Fruit fly (Drosophila melanogaster) whole organism, embryonic: ENCODE measurements around the gene CG32983.

Experiments used
- Awh ChIP-seq: fragments of 200-800 bp; sonication (Bioruptor generic); IDR thresholded peaks from 2 replicates; pipeline ENCODE4, ENCODE4 v1.3.6; 2022; ENCODE audit warnings: missing biosample characterization, missing genetic modification characterization
- C15 ChIP-seq: fragments of 200-800 bp; sonication (Bioruptor generic); IDR thresholded peaks from 3 replicates; pipeline ENCODE4 v1.3.6; 2022; ENCODE audit warnings: missing biosample characterization, missing genetic modification characterization
- CG11456 ChIP-seq: fragments of 200-800 bp; sonication (Bioruptor generic); IDR thresholded peaks from 3 replicates; pipeline ENCODE4 v1.3.6; 2022; ENCODE audit warnings: missing biosample characterization, missing genetic modification characterization
- CG11696 ChIP-seq: fragments of 200-800 bp; sonication (Bioruptor generic); IDR thresholded peaks from 2 replicates; pipeline ENCODE4 v1.3.6; 2022; ENCODE audit warnings: missing biosample characterization, missing genetic modification characterization
- CG14710 ChIP-seq: fragments of 200-800 bp; sonication (Bioruptor generic); optimal IDR thresholded peaks from 3 replicates; lab custom pipeline; 2019; ENCODE audit warnings: missing biosample characterization, mild to moderate bottlenecking, missing genetic modification characterization, moderate library complexity
- CG15479 ChIP-seq: fragments of 200-800 bp; sonication (Bioruptor generic); optimal IDR thresholded peaks from 3 replicates; lab custom pipeline; 2019; ENCODE audit warnings: missing biosample characterization, mild to moderate bottlenecking, missing genetic modification characterization, moderate library complexity
- CG17912 ChIP-seq: fragments of 200-800 bp; sonication (Bioruptor generic); optimal IDR thresholded peaks from 2 replicates; lab custom pipeline; 2018; ENCODE audit warnings: missing biosample characterization, mild to moderate bottlenecking, missing genetic modification characterization
- CG18262 ChIP-seq: fragments of 200-800 bp; optimal IDR thresholded peaks from 3 replicates; lab custom pipeline; 2019; ENCODE audit warnings: missing biosample characterization, mild to moderate bottlenecking, missing genetic modification characterization, moderate library complexity
- CG3065 ChIP-seq: fragments of 200-800 bp; sonication (Bioruptor generic); optimal IDR thresholded peaks from 2 replicates; lab custom pipeline; 2016; ENCODE audit warnings: missing biosample characterization, missing genetic modification characterization
- CG33213 ChIP-seq: fragments of 200-800 bp; sonication (Bioruptor generic); optimal IDR thresholded peaks from 3 replicates; lab custom pipeline; 2016; ENCODE audit warnings: missing biosample characterization, missing genetic modification characterization
- CG3847 ChIP-seq: fragments of 200-800 bp; sonication (Bioruptor generic); IDR thresholded peaks from 2 replicates; pipeline ENCODE4 v1.3.6; 2022; ENCODE audit warnings: missing biosample characterization, missing genetic modification characterization
- CG4424 ChIP-seq: fragments of 200-800 bp; sonication (Bioruptor generic); optimal IDR thresholded peaks from 3 replicates; lab custom pipeline; 2016; ENCODE audit warnings: missing biosample characterization, missing genetic modification characterization
- CG4707 ChIP-seq: fragments of 200-800 bp; sonication (Bioruptor generic); optimal IDR thresholded peaks from 2 replicates; lab custom pipeline; 2018; ENCODE audit warnings: missing biosample characterization, mild to moderate bottlenecking, missing genetic modification characterization, moderate library complexity
- CG8478 ChIP-seq: fragments of >200 bp; optimal IDR thresholded peaks from 2 replicates; lab custom pipeline; 2018
- CG8765 ChIP-seq: fragments of 200-800 bp; sonication (Bioruptor generic); IDR thresholded peaks from 2 replicates; pipeline ENCODE4 v1.3.6; 2022; ENCODE audit warnings: missing biosample characterization, missing genetic modification characterization
- Chrac-16 ChIP-seq: fragments of 200-800 bp; sonication (Bioruptor generic); optimal IDR thresholded peaks from 3 replicates; lab custom pipeline; 2016; ENCODE audit warnings: missing biosample characterization, missing genetic modification characterization
- D ChIP-seq, 2 experiments: fragments of 200-800 bp in 1 of 2; fragments of >200 bp in 1 of 2; sonication (Bioruptor generic) in 1 of 2; optimal IDR thresholded peaks; 2 replicates in 1 of 2; 3 replicates in 1 of 2; lab custom pipeline; 2017; ENCODE audit warnings: mild to moderate bottlenecking in 1 of 2, missing biosample characterization in 1 of 2, missing genetic modification characterization in 1 of 2, missing genetic modification reagents in 1 of 2
- Deaf1 ChIP-seq: fragments of 200-800 bp; optimal IDR thresholded peaks from 3 replicates; lab custom pipeline; 2019; ENCODE audit warnings: missing biosample characterization, mild to moderate bottlenecking, missing genetic modification characterization, moderate library complexity
- Dip3 ChIP-seq: fragments of 200-800 bp; sonication (Bioruptor generic); optimal IDR thresholded peaks from 3 replicates; lab custom pipeline; 2016; ENCODE audit warnings: missing biosample characterization, missing genetic modification characterization
- Eip74EF ChIP-seq, 2 experiments: fragments of 200-800 bp in 1 of 2; fragments of >200 bp in 1 of 2; sonication (Bioruptor generic) in 1 of 2; optimal IDR thresholded peaks; 2 replicates each; lab custom pipeline; 2017 to 2019; ENCODE audit warnings: missing biosample characterization in 2 of 2, missing genetic modification characterization in 2 of 2, mild to moderate bottlenecking in 1 of 2, moderate library complexity in 1 of 2
- Ets65A ChIP-seq: fragments of 200-800 bp; sonication (Bioruptor generic); peaks from one replicate; lab custom pipeline; 2016; ENCODE audit warnings: missing biosample characterization, missing genetic modification characterization
- Fer1 ChIP-seq: fragments of 200-800 bp; sonication (Bioruptor generic); optimal IDR thresholded peaks from 2 replicates; lab custom pipeline; 2017; ENCODE audit warnings: missing biosample characterization, mild to moderate bottlenecking, missing genetic modification characterization
- HLH3B ChIP-seq: fragments of 200-800 bp; sonication (Bioruptor generic); IDR thresholded peaks from 2 replicates; pipeline ENCODE4 v1.3.6; 2022; ENCODE audit warnings: missing biosample characterization, missing genetic modification characterization
- HLHmδ ChIP-seq: fragments of 200-800 bp; sonication (Bioruptor generic); optimal IDR thresholded peaks from 2 replicates; lab custom pipeline; 2018; ENCODE audit warnings: missing biosample characterization, mild to moderate bottlenecking, missing genetic modification characterization, moderate library complexity
- NfI ChIP-seq: fragments of 200-800 bp; sonication (Bioruptor generic); optimal IDR thresholded peaks from 3 replicates; lab custom pipeline; 2018; ENCODE audit warnings: missing biosample characterization, mild to moderate bottlenecking, missing genetic modification characterization, moderate library complexity
- Poxn ChIP-seq: fragments of 200-800 bp; sonication (Bioruptor generic); IDR thresholded peaks from 2 replicates; pipeline ENCODE4 v1.3.6; 2022; ENCODE audit warnings: missing biosample characterization, missing genetic modification characterization
- amos ChIP-seq: fragments of 200-800 bp; sonication (Bioruptor generic); IDR thresholded peaks from 2 replicates; pipeline ENCODE4 v1.3.6; 2022; ENCODE audit warnings: missing biosample characterization, missing genetic modification characterization; ENCODE audit not compliant: partially characterized antibody
- ara ChIP-seq: fragments of 200-800 bp; sonication (Bioruptor generic); IDR thresholded peaks from 2 replicates; pipeline ENCODE4 v1.3.6; 2022; ENCODE audit warnings: missing biosample characterization, missing genetic modification characterization
- ash1 ChIP-seq: fragments of 200-800 bp; sonication (Bioruptor generic); optimal IDR thresholded peaks from 2 replicates; lab custom pipeline; 2018; ENCODE audit warnings: missing biosample characterization, mild to moderate bottlenecking, missing genetic modification characterization
- cad ChIP-seq: fragments of >200 bp; optimal IDR thresholded peaks from 2 replicates; lab custom pipeline; 2017; ENCODE audit warnings: missing biosample characterization, missing genetic modification characterization
- corto ChIP-seq: fragments of 200-800 bp; sonication (Bioruptor generic); optimal IDR thresholded peaks from 2 replicates; lab custom pipeline; 2016; ENCODE audit warnings: missing biosample characterization, mild to moderate bottlenecking, missing genetic modification characterization, moderate library complexity
- gsb-n ChIP-seq: fragments of 200-800 bp; sonication (Bioruptor generic); optimal IDR thresholded peaks from 3 replicates; lab custom pipeline; 2018; ENCODE audit warnings: missing biosample characterization, mild to moderate bottlenecking, missing genetic modification characterization
- lab ChIP-seq: fragments of 200-800 bp; sonication (Bioruptor generic); optimal IDR thresholded peaks from 3 replicates; lab custom pipeline; 2017; ENCODE audit warnings: missing biosample characterization, missing genetic modification characterization, mild to moderate bottlenecking, moderate library complexity, missing genetic modification reagents
- mld ChIP-seq: fragments of 200-800 bp; sonication (Bioruptor generic); IDR thresholded peaks from 3 replicates; pipeline ENCODE4 v1.3.6; 2022; ENCODE audit warnings: missing biosample characterization, missing genetic modification characterization; ENCODE audit not compliant: partially characterized antibody
- nerfin-2 ChIP-seq: fragments of 200-800 bp; sonication (Bioruptor generic); IDR thresholded peaks from 2 replicates; pipeline ENCODE4 v1.3.6; 2022; ENCODE audit warnings: missing biosample characterization, missing genetic modification characterization; ENCODE audit not compliant: partially characterized antibody
- pb ChIP-seq: fragments of 200-800 bp; sonication (Bioruptor generic); optimal IDR thresholded peaks from 3 replicates; lab custom pipeline; 2016; ENCODE audit warnings: missing biosample characterization, missing genetic modification characterization
- prd ChIP-seq, 3 experiments: fragments of >200 bp in 2 of 3; fragments of 200-800 bp in 1 of 3; sonication (Bioruptor generic) in 1 of 3; optimal IDR thresholded peaks in 2 of 3; IDR thresholded peaks in 1 of 3; 2 replicates in 2 of 3; 3 replicates in 1 of 3; pipeline versions ENCODE4 v1.3.6 to Lab custom; 2017 to 2022; ENCODE audit warnings: missing biosample characterization in 1 of 3, missing genetic modification characterization in 1 of 3
- pros ChIP-seq: fragments of 200-800 bp; sonication (Bioruptor generic); optimal IDR thresholded peaks from 3 replicates; lab custom pipeline; 2019; ENCODE audit warnings: missing biosample characterization, mild to moderate bottlenecking, missing genetic modification characterization, moderate library complexity
- sr ChIP-seq: fragments of 200-800 bp; sonication (Bioruptor generic); IDR thresholded peaks from 3 replicates; pipeline ENCODE4 v1.3.6; 2022; ENCODE audit warnings: missing biosample characterization, missing genetic modification characterization
- tll ChIP-seq, 2 experiments: fragments of 200-800 bp in 1 of 2; fragments of >200 bp in 1 of 2; sonication (Bioruptor generic) in 1 of 2; optimal IDR thresholded peaks; 2 replicates each; lab custom pipeline; 2017 to 2019; ENCODE audit warnings: missing biosample characterization in 2 of 2, missing genetic modification characterization in 2 of 2, mild to moderate bottlenecking in 1 of 2, moderate library complexity in 1 of 2
- trh ChIP-seq: fragments of 200-800 bp; sonication (Bioruptor generic); optimal IDR thresholded peaks from 2 replicates; lab custom pipeline; 2016; ENCODE audit warnings: missing biosample characterization, missing genetic modification characterization
- zen ChIP-seq: fragments of 200-800 bp; sonication (Bioruptor generic); optimal IDR thresholded peaks from 3 replicates; lab custom pipeline; 2018; ENCODE audit warnings: missing biosample characterization, mild to moderate bottlenecking, missing genetic modification characterization, moderate library complexity
- zen2 ChIP-seq: fragments of 200-800 bp; sonication (Bioruptor generic); IDR thresholded peaks from 3 replicates; pipeline ENCODE4 v1.3.6; 2022; ENCODE audit warnings: missing biosample characterization, missing genetic modification characterization; ENCODE audit not compliant: partially characterized antibody

Gene CG32983

dm6 chr2L:8871677-8872076, 6.0 kb downstream of the CG32983 start:
- no peak for TF ChIP-seq CG3065 (GFP tag; lab: Kevin White, UChicago)
- TF ChIP-seq ara (GFP tag; lab: Robert Waterston, UW): no peak
- TF ChIP-seq gsb-n (tag; lab: Kevin White, UChicago): peak; percentile 66
- TF ChIP-seq Eip74EF (GFP tag; optimal IDR thresholded peaks at IDR 0.05; lab: Kevin White, UChicago): no peak
- no peak for TF ChIP-seq C15 (GFP tag; lab: Robert Waterston, UW)
- TF ChIP-seq Deaf1 (tag; lab: Kevin White, UChicago): no peak
- TF ChIP-seq pros: peak; percentile 58
- TF ChIP-seq ash1 (GFP tag; lab: Kevin White, UChicago): no peak

dm6 chr2L:8875835-8876234, 10.2 kb downstream of the CG32983 start:
- TF ChIP-seq Poxn (GFP tag; lab: Robert Waterston, UW) (no peak), cad (GFP tag; lab: Kevin White, UChicago) (peak; percentile 52), CG4424 (no peak), nerfin-2 (GFP tag; lab: Robert Waterston, UW) (no peak), CG14710 (tag; lab: Kevin White, UChicago) (no peak), tll (GFP tag; optimal IDR thresholded peaks at IDR 0.05; lab: Kevin White, UChicago) (peak in 1 of 2 experiments; percentile 58), Dip3 (GFP tag; lab: Kevin White, UChicago) (no peak), pb (GFP tag; lab: Kevin White, UChicago) (no peak), lab (no peak), CG3847 (no peak), Fer1 (GFP tag; lab: Kevin White, UChicago) (no peak), CG11456 (GFP tag; lab: Robert Waterston, UW) (no peak), CG18262 (tag; lab: Kevin White, UChicago) (no peak), zen (tag; lab: Kevin White, UChicago) (peak; percentile 90), CG11696 (GFP tag; lab: Robert Waterston, UW) (no peak), CG4707 (GFP tag; lab: Kevin White, UChicago) (no peak), Ets65A (GFP tag; lab: Kevin White, UChicago) (peak; percentile 27), CG17912 (GFP tag; lab: Kevin White, UChicago) (no peak), NfI (GFP tag; lab: Kevin White, UChicago) (no peak), amos (no peak), CG15479 (peak; percentile 1), CG8765 (GFP tag; lab: Robert Waterston, UW) (no peak), CG33213 (GFP tag; lab: Kevin White, UChicago) (no peak), corto (GFP tag; lab: Kevin White, UChicago) (no peak), Awh (GFP tag; lab: Robert Waterston, UW) (no peak), Chrac-16 (GFP tag; lab: Kevin White, UChicago) (no peak), HLHmδ (GFP tag; lab: Kevin White, UChicago) (no peak), prd (optimal IDR thresholded peaks at IDR 0.05; lab: Kevin White, UChicago) (no peak), prd (GFP tag; IDR thresholded peaks at IDR 0.05; lab: Robert Waterston, UW) (peak; percentile 25; the same call in 1 of the 3 replicates), sr (GFP tag; lab: Robert Waterston, UW) (no peak), zen2 (GFP tag; lab: Robert Waterston, UW) (no peak), mld (GFP tag; lab: Robert Waterston, UW) (no peak), HLH3B (no peak), CG8478 (lab: Kevin White, UChicago) (no peak), D (optimal IDR thresholded peaks at IDR 0.05; lab: Kevin White, UChicago) (peak; percentile 76), D (GFP tag; optimal IDR thresholded peaks at IDR 0.05; lab: Kevin White, UChicago) (no peak), trh (GFP tag; lab: Kevin White, UChicago) (no peak)
